Worm (Caenorhabditis elegans) whole organism, L3 larva: ENCODE data around the gene Y76A2B.4.

Experiments used
- ama-1 ChIP-seq: fragments of 150-350 bp; optimal IDR thresholded peaks from 2 replicates; lab custom pipeline; 2018
- elt-3 ChIP-seq, 3 experiments: fragments of 150-350 bp in 1 of 3; sonication (generic microtip) in 2 of 3; optimal IDR thresholded peaks; 2 replicates in 2 of 3; 4 replicates in 1 of 3; lab custom pipeline; 2014 to 2017; ENCODE audit warnings: missing biosample characterization in 3 of 3, missing genetic modification characterization in 3 of 3
- lin-15B ChIP-seq: fragments of 150-350 bp; optimal IDR thresholded peaks from 2 replicates; lab custom pipeline; 2014; ENCODE audit warnings: missing biosample characterization, missing genetic modification characterization
- mdl-1 ChIP-seq: fragments of 150-350 bp; optimal IDR thresholded peaks from 2 replicates; lab custom pipeline; 2014; ENCODE audit warnings: missing biosample characterization, missing genetic modification characterization
- nhr-11 ChIP-seq: fragments of 150-350 bp; optimal IDR thresholded peaks from 2 replicates; lab custom pipeline; 2014; ENCODE audit warnings: missing biosample characterization, missing genetic modification characterization
- nhr-28 ChIP-seq: fragments of 150-350 bp; optimal IDR thresholded peaks from 2 replicates; lab custom pipeline; 2014; ENCODE audit warnings: missing biosample characterization, missing genetic modification characterization
- pha-4 ChIP-seq: fragments of 150-350 bp; optimal IDR thresholded peaks from 2 replicates; lab custom pipeline; 2014; ENCODE audit warnings: missing biosample characterization, missing genetic modification reagents, missing genetic modification characterization
- skn-1 ChIP-seq: fragments of 150-350 bp; optimal IDR thresholded peaks from 2 replicates; lab custom pipeline; 2014; ENCODE audit warnings: missing biosample characterization, missing genetic modification characterization
- unc-39 ChIP-seq: sonication (generic microtip); optimal IDR thresholded peaks from 4 replicates; lab custom pipeline; 2017; ENCODE audit warnings: missing biosample characterization, missing genetic modification characterization
- ztf-11 ChIP-seq: fragments of 150-350 bp; optimal IDR thresholded peaks from 2 replicates; lab custom pipeline; 2014; ENCODE audit warnings: missing biosample characterization, missing genetic modification characterization

DNA sequence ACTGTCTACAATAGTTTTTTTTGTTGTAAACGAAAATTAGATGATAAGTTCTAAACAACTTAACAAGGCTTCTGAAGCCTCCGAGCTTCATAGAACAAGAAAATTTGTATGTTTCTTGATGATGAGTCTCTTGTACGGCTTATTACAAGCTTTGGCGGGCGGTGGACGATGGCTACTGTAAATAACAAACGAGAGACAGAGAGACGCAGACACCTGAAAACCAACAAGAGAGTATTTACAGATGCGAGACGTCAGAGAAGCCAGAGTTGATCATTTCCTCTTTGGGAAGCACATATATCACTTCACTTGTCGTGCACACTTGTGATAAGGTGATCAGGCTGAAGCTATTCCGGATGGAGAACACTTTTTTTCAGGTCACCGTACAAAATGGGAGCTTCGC, 15.7 kb downstream of the Y76A2B.4 start:
- TF ChIP-seq ztf-11 (tag; lab: Kevin White, UChicago) = no peak
- TF ChIP-seq ama-1 = no peak
- TF ChIP-seq nhr-11 (tag; lab: Kevin White, UChicago) = no peak
- TF ChIP-seq pha-4 (tag; lab: Kevin White, UChicago) = peak; percentile 67
- no peak for TF ChIP-seq elt-3 (tag; optimal IDR thresholded peaks at IDR 0.05; lab: Kevin White, UChicago)
- TF ChIP-seq unc-39 (tag; lab: Kevin White, UChicago) = no peak
- TF ChIP-seq lin-15B = no peak
- TF ChIP-seq mdl-1 (tag; lab: Kevin White, UChicago) = no peak
- no peak for TF ChIP-seq skn-1 (tag; lab: Kevin White, UChicago)
- no peak for TF ChIP-seq nhr-28 (tag; lab: Kevin White, UChicago)
